Worm (Caenorhabditis elegans): ENCODE data around the gene F25E5.16.

Gene F25E5.16

ce11 chrV:7436911-7437310 is 1.2 kb upstream of the F25E5.16 start (continued):
- TF ChIP-seq sdz-12 (GFP tag; optimal IDR thresholded peaks at IDR 0.05) (no peak), hlh-30 (tag; optimal IDR thresholded peaks at IDR 0.05; ENCODE audit: insufficient read depth) (peak; percentile 84), daf-12 (tag; optimal IDR thresholded peaks at IDR 0.05) (no peak), nhr-11 (tag; optimal IDR thresholded peaks at IDR 0.05) (no peak), daf-16 (GFP tag; optimal IDR thresholded peaks at IDR 0.05) (no peak), daf-16 (tag; optimal IDR thresholded peaks at IDR 0.05) (no peak), skn-1 (tag; optimal IDR thresholded peaks at IDR 0.05) (no peak), zfp-3 (GFP tag; conservative IDR thresholded peaks at IDR 0.05) (peak; percentile 63; the same call in 1 of the 2 replicates), zfp-2 (tag; optimal IDR thresholded peaks at IDR 0.05) (no peak), ces-1 (GFP tag; optimal IDR thresholded peaks at IDR 0.05) (no peak), Y105C5A.15 (GFP tag; IDR thresholded peaks at IDR 0.05) (no peak), hmg-1.1 (GFP tag; IDR thresholded peaks at IDR 0.05) (no peak), F49E8.2 (tag; optimal IDR thresholded peaks at IDR 0.05; ENCODE audit: borderline replicate concordance) (no peak), ctbp-1 (GFP tag; IDR thresholded peaks at IDR 0.05) (no peak), saeg-2 (GFP tag; IDR thresholded peaks at IDR 0.05) (no peak), zip-2 (tag; optimal IDR thresholded peaks at IDR 0.05) (no peak), unc-130 (GFP tag; optimal IDR thresholded peaks at IDR 0.05) (no peak), arid-1 (GFP tag; conservative IDR thresholded peaks at IDR 0.05) (no peak), unc-62 (GFP tag; optimal IDR thresholded peaks at IDR 0.05 in 1 of 2) (peak in 1 of 2 experiments; percentile 8), unc-62 (tag; optimal IDR thresholded peaks at IDR 0.05) (no peak), mxl-3 (GFP tag; optimal IDR thresholded peaks at IDR 0.05) (peak; percentile 34), dmd-8 (GFP tag; IDR thresholded peaks at IDR 0.05) (no peak), daf-8 (GFP tag; IDR thresholded peaks at IDR 0.05) (no peak), ceh-62 (tag; optimal IDR thresholded peaks at IDR 0.05) (no peak), cey-2 (tag; optimal IDR thresholded peaks at IDR 0.05; ENCODE audit: borderline replicate concordance, insufficient read depth) (no peak), egl-27 (tag; optimal IDR thresholded peaks at IDR 0.05) (no peak), mxl-2 (GFP tag; conservative IDR thresholded peaks at IDR 0.05) (no peak), daf-19 (GFP tag; conservative IDR thresholded peaks at IDR 0.05) (no peak), Y75B8A.6 (GFP tag; IDR thresholded peaks at IDR 0.05) (0 out of 2 replicates have a peak, but pooled peaks have one; percentile 44), F10B5.3 (tag; optimal IDR thresholded peaks at IDR 0.05) (no peak), duxl-1 (tag; optimal IDR thresholded peaks at IDR 0.05; ENCODE audit: poor library complexity) (peak; percentile 13), nhr-6 (tag; optimal IDR thresholded peaks at IDR 0.05) (no peak), aha-1 (tag) (peak; percentile 66), T20F7.1 (GFP tag; optimal IDR thresholded peaks at IDR 0.05) (no peak), R02D3.7 (tag; optimal IDR thresholded peaks at IDR 0.05) (no peak), ceh-20 (GFP tag; IDR thresholded peaks at IDR 0.05) (no peak), ceh-44 (GFP tag; IDR thresholded peaks at IDR 0.05) (no peak)

ce11 chrV:7437538-7437937 is 547 bp upstream of the F25E5.16 start, which contains the start of gene F25E5.9:
Gene F25E5.9, minus strand, starts transcription at chrV:7437919.
- TF ChIP-seq Y5F2A.4 (GFP tag; optimal IDR thresholded peaks at IDR 0.05) (no peak), mxl-3 (GFP tag; optimal IDR thresholded peaks at IDR 0.05) (peak; percentile 16), fkh-10 (GFP tag; optimal IDR thresholded peaks at IDR 0.05) (peak; percentile 29), hlh-30 (tag; optimal IDR thresholded peaks at IDR 0.05; ENCODE audit: insufficient read depth) (peak; percentile 20), saeg-2 (GFP tag; IDR thresholded peaks at IDR 0.05) (0 out of 2 replicates have a peak, but pooled peaks have one; percentile 34), mes-2 (tag; optimal IDR thresholded peaks at IDR 0.05; ENCODE audit: poor library complexity, severe bottlenecking) (peak; percentile 23), lim-7 (GFP tag; IDR thresholded peaks at IDR 0.05) (no peak), tra-1 (GFP tag; IDR thresholded peaks at IDR 0.05) (0 out of 2 replicates have a peak, but pooled peaks have one; percentile 11), ctbp-1 (GFP tag; IDR thresholded peaks at IDR 0.05) (peak; percentile 61), unc-62 (GFP tag; optimal IDR thresholded peaks at IDR 0.05 in 1 of 2) (peak in 1 of 2 experiments; percentile 33), unc-62 (tag; optimal IDR thresholded peaks at IDR 0.05) (no peak), mdl-1 (tag; optimal IDR thresholded peaks at IDR 0.05) (peak in 1 of 2 experiments; percentile 22), hlh-11 (tag; optimal IDR thresholded peaks at IDR 0.05) (peak; percentile 7), aha-1 (tag) (no peak), zip-2 (tag; optimal IDR thresholded peaks at IDR 0.05) (no peak), hif-1 (tag; optimal IDR thresholded peaks at IDR 0.05) (peak in 1 of 2 experiments; percentile 3), rbr-2 (tag; optimal IDR thresholded peaks at IDR 0.05) (peak; percentile 28), lsy-2 (tag; optimal IDR thresholded peaks at IDR 0.05) (peak in 1 of 2 experiments; percentile 16), hmg-1.1 (GFP tag; IDR thresholded peaks at IDR 0.05) (peak; percentile 67), D1046.2 (GFP tag; IDR thresholded peaks at IDR 0.05) (0 out of 2 replicates have a peak, but pooled peaks have one; percentile 40), vab-7 (GFP tag; IDR thresholded peaks at IDR 0.05) (0 out of 2 replicates have a peak, but pooled peaks have one; percentile 6), nhr-48 (tag; optimal IDR thresholded peaks at IDR 0.05) (no peak), R02D3.7 (tag; optimal IDR thresholded peaks at IDR 0.05) (no peak)

Data from whole organism, L4 larva.